Fruit fly (Drosophila melanogaster) whole organism, embryonic: ENCODE measurements around the gene CG31735.

Source experiments
- Awh ChIP-seq: fragments of 200-800 bp; sonication (Bioruptor generic); IDR thresholded peaks from 2 replicates; pipeline ENCODE4, ENCODE4 v1.3.6; 2022; ENCODE audit warnings: missing biosample characterization, missing genetic modification characterization
- Bteb2 ChIP-seq: fragments of 200-800 bp; sonication (Bioruptor generic); optimal IDR thresholded peaks from 2 replicates; lab custom pipeline; 2016; ENCODE audit warnings: missing biosample characterization, missing genetic modification characterization
- CG10654 ChIP-seq: fragments of 200-800 bp; sonication (Bioruptor generic); optimal IDR thresholded peaks from 2 replicates; lab custom pipeline; 2016; ENCODE audit warnings: missing biosample characterization, missing genetic modification characterization
- CG11398 ChIP-seq: fragments of 200-800 bp; sonication (Bioruptor generic); optimal IDR thresholded peaks from 2 replicates; lab custom pipeline; 2016; ENCODE audit warnings: missing biosample characterization, missing genetic modification characterization
- CG11723 ChIP-seq: fragments of 200-800 bp; sonication (Bioruptor generic); optimal IDR thresholded peaks from 2 replicates; lab custom pipeline; 2017; ENCODE audit warnings: missing biosample characterization, mild to moderate bottlenecking, missing genetic modification characterization
- CG15073 ChIP-seq: fragments of 200-800 bp; sonication (Bioruptor generic); optimal IDR thresholded peaks from 2 replicates; lab custom pipeline; 2016; ENCODE audit warnings: missing biosample characterization, missing genetic modification characterization
- CG16779 ChIP-seq: fragments of 200-800 bp; sonication (Bioruptor generic); IDR thresholded peaks from 2 replicates; pipeline ENCODE4 v1.3.6; 2022; ENCODE audit warnings: missing biosample characterization, missing genetic modification characterization
- CG16813 ChIP-seq: fragments of 200-800 bp; sonication (Bioruptor generic); IDR thresholded peaks from 3 replicates; pipeline ENCODE4 v1.3.6; 2022; ENCODE audit warnings: missing biosample characterization, missing genetic modification characterization; ENCODE audit not compliant: partially characterized antibody
- CG18476 ChIP-seq: fragments of 200-800 bp; sonication (Bioruptor generic); optimal IDR thresholded peaks from 2 replicates; lab custom pipeline; 2016; ENCODE audit warnings: missing biosample characterization, mild to moderate bottlenecking, missing genetic modification characterization
- CG2116 ChIP-seq: fragments of 200-800 bp; sonication (Bioruptor generic); optimal IDR thresholded peaks from 3 replicates; lab custom pipeline; 2018; ENCODE audit warnings: missing biosample characterization, mild to moderate bottlenecking, missing genetic modification characterization
- CG30020 ChIP-seq: fragments of 200-800 bp; optimal IDR thresholded peaks from 2 replicates; lab custom pipeline; 2019; ENCODE audit warnings: missing biosample characterization, mild to moderate bottlenecking, missing genetic modification characterization, moderate library complexity
- CG32767 ChIP-seq: fragments of 200-800 bp; sonication (Bioruptor generic); IDR thresholded peaks from 2 replicates; pipeline ENCODE4 v1.3.6; 2022; ENCODE audit warnings: missing biosample characterization, missing genetic modification characterization
- CG3407 ChIP-seq: fragments of 200-800 bp; sonication (Bioruptor generic); optimal IDR thresholded peaks from 2 replicates; lab custom pipeline; 2018; ENCODE audit warnings: missing biosample characterization, mild to moderate bottlenecking, missing genetic modification characterization
- CG43689 ChIP-seq: fragments of 200-800 bp; sonication (Bioruptor generic); IDR thresholded peaks from 2 replicates; pipeline ENCODE4 v1.3.6; 2022; ENCODE audit warnings: missing biosample characterization, missing genetic modification characterization
- CG4707 ChIP-seq: fragments of 200-800 bp; sonication (Bioruptor generic); optimal IDR thresholded peaks from 2 replicates; lab custom pipeline; 2018; ENCODE audit warnings: missing biosample characterization, mild to moderate bottlenecking, missing genetic modification characterization, moderate library complexity
- CG6689 ChIP-seq: fragments of 200-800 bp; sonication (Bioruptor generic); IDR thresholded peaks from 2 replicates; pipeline ENCODE4 v1.3.6; 2022; ENCODE audit warnings: missing biosample characterization, missing genetic modification characterization
- CG7556 ChIP-seq: fragments of 200-800 bp; sonication (Bioruptor generic); optimal IDR thresholded peaks from 2 replicates; lab custom pipeline; 2017; ENCODE audit warnings: missing biosample characterization, mild to moderate bottlenecking, missing genetic modification characterization
- CG8281 ChIP-seq: fragments of 200-800 bp; sonication (Bioruptor generic); optimal IDR thresholded peaks from 2 replicates; lab custom pipeline; 2018; ENCODE audit warnings: missing biosample characterization, mild to moderate bottlenecking, missing genetic modification characterization, moderate library complexity
- CG9727 ChIP-seq: fragments of 200-800 bp; sonication (Bioruptor generic); optimal IDR thresholded peaks from 3 replicates; lab custom pipeline; 2017; ENCODE audit warnings: missing biosample characterization, mild to moderate bottlenecking, missing genetic modification characterization
- Chrac-16 ChIP-seq: fragments of 200-800 bp; sonication (Bioruptor generic); optimal IDR thresholded peaks from 3 replicates; lab custom pipeline; 2016; ENCODE audit warnings: missing biosample characterization, missing genetic modification characterization
- E2f2 ChIP-seq: fragments of 200-800 bp; sonication (Bioruptor generic); IDR thresholded peaks from 2 replicates; pipeline ENCODE4 v1.3.6; 2022; ENCODE audit warnings: missing biosample characterization, missing genetic modification characterization
- ERR ChIP-seq: fragments of 200-800 bp; sonication (Bioruptor generic); optimal IDR thresholded peaks from 2 replicates; lab custom pipeline; 2016; ENCODE audit warnings: missing biosample characterization, missing genetic modification characterization
- Gsc ChIP-seq: fragments of 200-800 bp; sonication (Bioruptor generic); IDR thresholded peaks from 2 replicates; pipeline ENCODE4 v1.3.6; 2022; ENCODE audit warnings: missing biosample characterization, missing genetic modification characterization
- Hr39 ChIP-seq: fragments of >200 bp; optimal IDR thresholded peaks from 2 replicates; lab custom pipeline; 2017
- NC2α ChIP-seq: fragments of 200-800 bp; sonication (Bioruptor generic); optimal IDR thresholded peaks from 2 replicates; lab custom pipeline; 2016; ENCODE audit warnings: missing biosample characterization, missing genetic modification characterization
- Taf1 ChIP-seq: fragments of 200-800 bp; sonication (Bioruptor generic); IDR thresholded peaks from 2 replicates; pipeline ENCODE4 v1.3.6; 2022; ENCODE audit warnings: missing biosample characterization, missing genetic modification characterization
- Usf ChIP-seq: fragments of 200-800 bp; sonication (Bioruptor generic); optimal IDR thresholded peaks from 2 replicates; lab custom pipeline; 2017; ENCODE audit warnings: missing genotype, missing biosample characterization, missing genetic modification characterization
- Xbp1 ChIP-seq: fragments of 200-800 bp; sonication (Bioruptor generic); optimal IDR thresholded peaks from 3 replicates; lab custom pipeline; 2016; ENCODE audit warnings: missing biosample characterization, mild to moderate bottlenecking, missing genetic modification characterization
- aop ChIP-seq: fragments of 200-800 bp; sonication (Bioruptor generic); IDR thresholded peaks from 2 replicates; pipeline ENCODE4 v1.3.6; 2022; ENCODE audit warnings: missing biosample characterization, missing genetic modification characterization
- ap ChIP-seq: fragments of 200-800 bp; sonication (Bioruptor generic); IDR thresholded peaks from 2 replicates; pipeline ENCODE4 v1.3.6; 2022; ENCODE audit warnings: missing biosample characterization, missing genetic modification characterization
- cg ChIP-seq: fragments of 200-800 bp; sonication (Bioruptor generic); optimal IDR thresholded peaks from 3 replicates; lab custom pipeline; 2019; ENCODE audit warnings: missing biosample characterization, mild to moderate bottlenecking, missing genetic modification characterization, moderate library complexity
- disco-r ChIP-seq: fragments of 200-800 bp; sonication (Bioruptor generic); optimal IDR thresholded peaks from 2 replicates; lab custom pipeline; 2016; ENCODE audit warnings: missing biosample characterization, missing genetic modification characterization
- dm ChIP-seq: fragments of 200-800 bp; sonication (Bioruptor generic); optimal IDR thresholded peaks from 3 replicates; lab custom pipeline; 2016; ENCODE audit warnings: missing biosample characterization, missing genetic modification characterization
- dmrt11E ChIP-seq: fragments of 200-800 bp; sonication (Bioruptor generic); optimal IDR thresholded peaks from 3 replicates; lab custom pipeline; 2018; ENCODE audit warnings: missing biosample characterization, mild to moderate bottlenecking, missing genetic modification characterization, moderate library complexity
- fd64A ChIP-seq: fragments of 200-800 bp; sonication (Bioruptor generic); optimal IDR thresholded peaks from 3 replicates; lab custom pipeline; 2018; ENCODE audit warnings: missing biosample characterization, mild to moderate bottlenecking, missing genetic modification characterization
- gcm ChIP-seq: fragments of 200-800 bp; sonication (Bioruptor generic); optimal IDR thresholded peaks from 2 replicates; lab custom pipeline; 2019; ENCODE audit warnings: missing biosample characterization, mild to moderate bottlenecking, missing genetic modification characterization, moderate library complexity
- gro ChIP-seq: fragments of 200-800 bp; sonication (Bioruptor generic); optimal IDR thresholded peaks from 2 replicates; lab custom pipeline; 2016; ENCODE audit warnings: missing biosample characterization, missing genetic modification characterization
- gsb-n ChIP-seq: fragments of 200-800 bp; sonication (Bioruptor generic); optimal IDR thresholded peaks from 3 replicates; lab custom pipeline; 2018; ENCODE audit warnings: missing biosample characterization, mild to moderate bottlenecking, missing genetic modification characterization
- hkb ChIP-seq, 2 experiments: fragments of 200-800 bp in 1 of 2; fragments of >200 bp in 1 of 2; sonication (Bioruptor generic) in 1 of 2; IDR thresholded peaks in 1 of 2; optimal IDR thresholded peaks in 1 of 2; 2 replicates each; pipeline versions ENCODE4 v1.3.6 to Lab custom; 2017 to 2022; ENCODE audit warnings: missing biosample characterization in 1 of 2, missing genetic modification characterization in 1 of 2
- nerfin-1 ChIP-seq: fragments of 200-800 bp; sonication (Bioruptor generic); optimal IDR thresholded peaks from 3 replicates; lab custom pipeline; 2019; ENCODE audit warnings: missing biosample characterization, mild to moderate bottlenecking, missing genetic modification characterization, moderate library complexity
- oc ChIP-seq: fragments of 200-800 bp; sonication (Bioruptor generic); optimal IDR thresholded peaks from 2 replicates; lab custom pipeline; 2018; ENCODE audit warnings: missing biosample characterization, mild to moderate bottlenecking, missing genetic modification characterization, moderate library complexity
- pita ChIP-seq: fragments of 200-800 bp; sonication (Bioruptor generic); optimal IDR thresholded peaks from 2 replicates; lab custom pipeline; 2017; ENCODE audit warnings: missing biosample characterization, mild to moderate bottlenecking, missing genetic modification characterization
- run ChIP-seq: fragments of 200-800 bp; sonication (Bioruptor generic); optimal IDR thresholded peaks from 3 replicates; lab custom pipeline; 2018; ENCODE audit warnings: missing biosample characterization, mild to moderate bottlenecking, missing genetic modification characterization
- schlank ChIP-seq: fragments of 200-800 bp; sonication (Bioruptor generic); optimal IDR thresholded peaks from 2 replicates; lab custom pipeline; 2018; ENCODE audit warnings: missing biosample characterization, mild to moderate bottlenecking, missing genetic modification characterization
- sisA ChIP-seq: fragments of 200-800 bp; sonication (Bioruptor generic); IDR thresholded peaks from 2 replicates; pipeline ENCODE4 v1.3.6; 2022; ENCODE audit warnings: missing biosample characterization, missing genetic modification characterization
- sr ChIP-seq: fragments of 200-800 bp; sonication (Bioruptor generic); IDR thresholded peaks from 3 replicates; pipeline ENCODE4 v1.3.6; 2022; ENCODE audit warnings: missing biosample characterization, missing genetic modification characterization
- tio ChIP-seq: fragments of 200-800 bp; sonication (Bioruptor generic); optimal IDR thresholded peaks from 2 replicates; lab custom pipeline; 2017; ENCODE audit warnings: missing biosample characterization, missing genetic modification characterization, inconsistent platforms
- tx ChIP-seq: fragments of 200-800 bp; sonication (Bioruptor generic); optimal IDR thresholded peaks from 2 replicates; lab custom pipeline; 2016; ENCODE audit warnings: missing biosample characterization, missing genetic modification characterization
- wor ChIP-seq: fragments of 200-800 bp; sonication (Bioruptor generic); IDR thresholded peaks from 2 replicates; pipeline ENCODE4 v1.3.6; 2022; ENCODE audit warnings: missing biosample characterization, missing genetic modification characterization
- z ChIP-seq: fragments of 200-800 bp; sonication (Bioruptor generic); IDR thresholded peaks from 3 replicates; pipeline ENCODE4 v1.3.6; 2022; ENCODE audit warnings: missing biosample characterization, missing genetic modification characterization

The CG31735 gene

DNA sequence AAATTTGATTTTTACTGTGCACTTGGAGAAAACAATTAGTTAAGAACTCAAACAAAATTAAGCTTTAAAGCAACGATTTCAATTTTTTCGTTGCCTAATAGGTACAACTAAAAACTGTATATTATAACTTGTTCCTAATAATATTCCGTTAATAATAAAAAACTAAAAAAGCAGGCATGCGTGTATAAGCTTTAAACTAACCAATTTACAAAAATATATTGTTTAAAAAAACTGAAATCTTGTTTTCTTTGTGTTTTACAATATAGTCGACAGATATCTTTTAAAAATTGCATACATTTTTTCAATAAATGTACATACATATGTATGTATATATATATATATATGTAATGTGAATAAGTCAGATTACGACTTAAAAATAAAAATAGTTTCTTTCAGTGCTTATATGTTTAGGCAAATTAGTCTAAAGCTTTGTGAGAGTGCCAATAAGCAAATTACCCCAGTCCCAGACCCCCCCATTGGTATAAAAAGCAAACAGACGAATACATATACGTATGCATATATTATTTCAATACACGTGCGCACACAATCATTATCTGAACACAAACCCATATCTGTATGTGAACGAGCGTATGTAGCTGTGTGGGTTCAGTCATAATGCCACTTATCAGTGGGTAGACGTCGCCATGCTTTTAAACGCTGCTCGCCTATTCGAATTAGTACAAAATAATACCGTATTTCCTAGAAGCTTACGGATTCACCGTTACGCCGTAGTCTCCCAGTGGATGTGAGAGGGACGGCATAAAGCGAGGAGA is 17.8 kb downstream of the CG31735 start (continued):
- no peak for TF ChIP-seq Awh (GFP tag; lab: Robert Waterston, UW)
- peak; percentile 78 for TF ChIP-seq dmrt11E (tag; lab: Kevin White, UChicago)
- TF ChIP-seq disco-r (GFP tag; lab: Kevin White, UChicago) = no peak
- TF ChIP-seq fd64A = no peak
- TF ChIP-seq CG43689 (GFP tag; lab: Robert Waterston, UW) = no peak
- no peak for TF ChIP-seq Taf1 (GFP tag; lab: Robert Waterston, UW)
- no peak for TF ChIP-seq CG11398
- TF ChIP-seq CG11723 (GFP tag; lab: Kevin White, UChicago) = peak; percentile 3
- TF ChIP-seq sisA (GFP tag; lab: Robert Waterston, UW) = peak; percentile 50
- TF ChIP-seq CG15073 (GFP tag; lab: Kevin White, UChicago) = no peak
- peak; percentile 95 for TF ChIP-seq sr (GFP tag; lab: Robert Waterston, UW)
- TF ChIP-seq CG18476 (GFP tag; lab: Kevin White, UChicago) = peak; percentile 7
- TF ChIP-seq hkb (optimal IDR thresholded peaks at IDR 0.05; lab: Kevin White, UChicago) = no peak
- TF ChIP-seq hkb (GFP tag; IDR thresholded peaks at IDR 0.05; lab: Robert Waterston, UW) = no peak
- TF ChIP-seq oc (tag; lab: Kevin White, UChicago) = peak; percentile 64
- peak; percentile 20 for TF ChIP-seq CG2116 (GFP tag; lab: Kevin White, UChicago)
- TF ChIP-seq Usf (GFP tag; lab: Kevin White, UChicago) = peak; percentile 64
- peak; percentile 47 for TF ChIP-seq gcm (GFP tag; lab: Kevin White, UChicago)
- peak; percentile 47 for TF ChIP-seq gro
- peak; percentile 66 for TF ChIP-seq run
- 0 out of 2 replicates have a peak, but pooled peaks have one; percentile 33 for TF ChIP-seq CG32767 (GFP tag; lab: Robert Waterston, UW)
- peak; percentile 74 for TF ChIP-seq z (GFP tag; lab: Robert Waterston, UW)
- TF ChIP-seq tx (GFP tag; lab: Kevin White, UChicago) = no peak
- peak; percentile 93 for TF ChIP-seq cg (GFP tag; lab: Kevin White, UChicago)
- peak; percentile 87 for TF ChIP-seq CG7556 (GFP tag; lab: Kevin White, UChicago)
- peak; percentile 50 for TF ChIP-seq CG8281
- TF ChIP-seq E2f2 (GFP tag; lab: Robert Waterston, UW) = no peak; the same call in 1 of the 2 replicates
- TF ChIP-seq CG16779 = no peak
- TF ChIP-seq pita = no peak
- no peak for TF ChIP-seq NC2α (GFP tag; lab: Kevin White, UChicago)
- TF ChIP-seq CG3407 = peak; percentile 42
- TF ChIP-seq CG9727 (GFP tag; lab: Kevin White, UChicago) = peak; percentile 78
- TF ChIP-seq Bteb2 (GFP tag; lab: Kevin White, UChicago) = no peak
- peak; percentile 51 for TF ChIP-seq CG10654 (GFP tag; lab: Kevin White, UChicago)
- TF ChIP-seq ERR (GFP tag; lab: Kevin White, UChicago) = peak; percentile 40
- TF ChIP-seq tio (GFP tag; lab: Kevin White, UChicago) = peak; percentile 57
- peak; percentile 38 for TF ChIP-seq Chrac-16 (GFP tag; lab: Kevin White, UChicago)
- TF ChIP-seq gsb-n (tag; lab: Kevin White, UChicago) = peak; percentile 61
- peak; percentile 17 for TF ChIP-seq schlank
- TF ChIP-seq dm (GFP tag; lab: Kevin White, UChicago) = no peak
- TF ChIP-seq CG16813 (GFP tag; lab: Robert Waterston, UW) = no peak
- TF ChIP-seq Hr39 = no peak
- peak; percentile 67 for TF ChIP-seq Xbp1
- peak; percentile 77 for TF ChIP-seq CG6689 (GFP tag; lab: Robert Waterston, UW)
- peak; percentile 51; the same call in 1 of the 2 replicates for TF ChIP-seq wor (GFP tag; lab: Robert Waterston, UW)
- TF ChIP-seq Gsc = no peak
- no peak for TF ChIP-seq CG4707
- TF ChIP-seq aop (GFP tag; lab: Robert Waterston, UW) = no peak
- TF ChIP-seq CG30020 = peak; percentile 63
- peak; percentile 27; the same call in 1 of the 2 replicates for TF ChIP-seq ap (GFP tag; lab: Robert Waterston, UW)
- TF ChIP-seq nerfin-1 (tag; lab: Kevin White, UChicago) = peak; percentile 66
